Worm (Caenorhabditis elegans) whole organism, L1 larva: Measurements from ENCODE around the gene rab-19.

Source experiments
- alr-1 ChIP-seq: fragments of 200-800 bp; sonication (Bioruptor generic); optimal IDR thresholded peaks from 2 replicates; lab custom pipeline; 2018; ENCODE audit warnings: borderline replicate concordance, mild to moderate bottlenecking, missing genetic modification characterization, missing compliant biosample characterization
- aly-2 ChIP-seq: fragments of 150-350 bp; optimal IDR thresholded peaks from 2 replicates; lab custom pipeline; 2014; ENCODE audit warnings: missing biosample characterization, missing genetic modification characterization
- efl-1 ChIP-seq, 4 experiments: fragments of 150-350 bp; optimal IDR thresholded peaks in 3 of 4; peaks in 1 of 4; 1 replicate in 1 of 4; 2 replicates in 3 of 4; lab custom pipeline; 2014; ENCODE audit warnings: missing biosample characterization in 2 of 4, missing genetic modification characterization in 2 of 4, missing genetic modification reagents in 2 of 4
- lin-13 ChIP-seq: fragments of 150-350 bp; optimal IDR thresholded peaks from 2 replicates; lab custom pipeline; 2014; ENCODE audit warnings: missing biosample characterization, missing genetic modification reagents, missing genetic modification characterization
- lin-39 ChIP-seq: fragments of 150-350 bp; optimal IDR thresholded peaks from 2 replicates; lab custom pipeline; 2014; ENCODE audit warnings: missing biosample characterization, missing genetic modification reagents, missing genetic modification characterization
- mep-1 ChIP-seq: fragments of 150-350 bp; optimal IDR thresholded peaks from 2 replicates; lab custom pipeline; 2014; ENCODE audit warnings: missing biosample characterization, missing genetic modification characterization
- pag-3 ChIP-seq: sonication (generic microtip); optimal IDR thresholded peaks from 2 replicates; lab custom pipeline; 2017; ENCODE audit warnings: missing genetic modification characterization, mild to moderate bottlenecking, missing compliant biosample characterization, antibody characterized with exemption, borderline replicate concordance; ENCODE audit not compliant: insufficient read depth
- unc-130 ChIP-seq: fragments of 150-350 bp; optimal IDR thresholded peaks from 2 replicates; lab custom pipeline; 2017; ENCODE audit warnings: missing biosample characterization, missing genetic modification characterization, inconsistent platforms
- unc-86 ChIP-seq: sonication (generic microtip); optimal IDR thresholded peaks from 2 replicates; lab custom pipeline; 2016; ENCODE audit warnings: missing genetic modification characterization, missing compliant biosample characterization

DNA sequence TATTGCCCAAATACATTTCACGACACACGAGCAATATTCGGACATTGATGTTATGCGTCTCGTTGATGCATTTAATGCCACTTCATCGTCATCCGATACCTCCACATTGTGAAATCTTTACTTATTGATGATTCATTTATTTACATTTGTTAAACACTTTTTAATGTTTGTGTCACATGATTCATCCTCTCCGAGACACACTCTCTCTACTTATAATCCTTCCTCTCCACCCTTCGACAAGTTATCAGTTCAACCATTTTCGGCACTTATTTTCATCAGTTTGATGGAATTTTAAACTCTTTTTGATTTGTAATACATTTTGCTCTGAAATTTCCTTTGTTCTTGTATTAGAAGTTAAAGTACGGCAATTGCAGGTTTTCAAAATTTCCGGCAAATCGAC, 38.1 kb downstream of the rab-19 start:
- TF ChIP-seq pag-3 (tag; lab: Kevin White, UChicago) (no peak), aly-2 (tag; lab: Kevin White, UChicago) (no peak), alr-1 (tag; lab: Kevin White, UChicago) (no peak), unc-130 (tag; lab: Kevin White, UChicago) (no peak), unc-86 (tag; lab: Kevin White, UChicago) (no peak), mep-1 (tag; lab: Kevin White, UChicago) (no peak), lin-13 (GFP tag; lab: Kevin White, UChicago) (no peak), lin-39 (no peak), efl-1 (optimal IDR thresholded peaks at IDR 0.05; lab: Kevin White, UChicago) (no peak), efl-1 (GFP tag; optimal IDR thresholded peaks at IDR 0.05 in 1 of 2; lab: Kevin White, UChicago) (no peak)
